Worm (Caenorhabditis elegans) whole organism, young adult: ENCODE measurements around the gene gpd-4.

ENCODE experiments used
- C06A6.2 ChIP-seq: fragments of 200-800 bp; sonication (Bioruptor generic); conservative IDR thresholded peaks from 2 replicates; pipeline ENCODE4 v1.3.6; 2022; ENCODE audit warnings: missing genetic modification characterization, missing compliant biosample characterization
- C17E4.6 ChIP-seq: fragments of 200-800 bp; sonication (Bioruptor generic); IDR thresholded peaks from 2 replicates; pipeline ENCODE4 v1.3.6; 2022; ENCODE audit warnings: missing genetic modification reagents, missing genetic modification characterization, missing compliant biosample characterization
- Y95B8A.8 ChIP-seq: fragments of 200-800 bp; sonication (Bioruptor generic); IDR thresholded peaks from 2 replicates; pipeline ENCODE4 v1.3.6; 2022; ENCODE audit warnings: missing genetic modification reagents, missing genetic modification characterization, missing compliant biosample characterization
- aptf-2 ChIP-seq: fragments of 200-800 bp; sonication (Bioruptor generic); conservative IDR thresholded peaks from 2 replicates; pipeline ENCODE4 v1.3.6; 2022; ENCODE audit warnings: missing genetic modification reagents, missing genetic modification characterization, missing compliant biosample characterization
- ceh-27 ChIP-seq: fragments of 200-800 bp; sonication (Bioruptor generic); optimal IDR thresholded peaks from 2 replicates; lab custom pipeline; 2018; ENCODE audit warnings: mild to moderate bottlenecking, missing genetic modification characterization, moderate library complexity, missing compliant biosample characterization
- die-1 ChIP-seq: sonication (generic microtip); optimal IDR thresholded peaks from 2 replicates; lab custom pipeline; 2016; ENCODE audit warnings: missing genotype, mild to moderate bottlenecking, missing genetic modification characterization, missing compliant biosample characterization
- lsy-27 ChIP-seq: sonication (generic microtip); optimal IDR thresholded peaks from 2 replicates; lab custom pipeline; 2017; ENCODE audit warnings: missing genetic modification characterization, mild to moderate bottlenecking, missing compliant biosample characterization, antibody characterized with exemption, missing genotype, borderline replicate concordance; ENCODE audit not compliant: insufficient read depth
- unc-130 ChIP-seq: sonication (generic microtip); optimal IDR thresholded peaks from 2 replicates; lab custom pipeline; 2016; ENCODE audit warnings: missing genetic modification reagents, missing genetic modification characterization, missing compliant biosample characterization

DNA sequence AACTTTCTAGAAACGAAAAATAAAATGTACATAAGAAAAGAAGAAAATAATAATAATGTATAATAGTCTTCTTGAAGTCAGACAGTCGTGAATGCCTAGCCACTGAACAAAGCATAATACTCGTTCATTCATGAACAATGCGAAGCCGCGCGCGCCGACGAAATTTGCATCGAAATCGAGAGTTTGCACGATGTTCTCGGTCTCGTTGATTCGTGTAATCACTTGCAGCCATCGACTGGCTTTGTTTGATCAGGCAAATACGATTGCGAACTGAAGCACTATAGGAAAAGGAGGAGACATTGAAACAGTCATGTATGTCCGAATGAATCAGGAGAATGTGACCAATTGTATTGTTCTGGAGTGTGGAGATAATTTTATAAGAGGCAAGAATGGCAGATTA, 32.7 kb downstream of the gpd-4 start:
- TF ChIP-seq lsy-27 (tag; lab: Kevin White, UChicago) (no peak), ceh-27 (GFP tag; lab: Kevin White, UChicago) (no peak), aptf-2 (GFP tag; lab: Robert Waterston, UW) (no peak), die-1 (tag; lab: Kevin White, UChicago) (no peak), Y95B8A.8 (GFP tag; lab: Robert Waterston, UW) (no peak), unc-130 (GFP tag; lab: Kevin White, UChicago) (no peak), C06A6.2 (GFP tag; lab: Robert Waterston, UW) (no peak), C17E4.6 (GFP tag; lab: Robert Waterston, UW) (no peak)
